Worm (Caenorhabditis elegans) whole organism, L3 larva: ENCODE data around the gene col-145.

Experiments
- daf-12 ChIP-seq: fragments of 150-350 bp; optimal IDR thresholded peaks from 2 replicates; lab custom pipeline; 2014; ENCODE audit warnings: missing biosample characterization, missing genetic modification reagents, missing genetic modification characterization
- elt-2 ChIP-seq: sonication (generic microtip); optimal IDR thresholded peaks from 2 replicates; lab custom pipeline; 2016; ENCODE audit warnings: missing genetic modification reagents, mild to moderate bottlenecking, missing genetic modification characterization, missing compliant biosample characterization
- fkh-10 ChIP-seq: sonication (generic microtip); optimal IDR thresholded peaks from 2 replicates; lab custom pipeline; 2017; ENCODE audit warnings: missing biosample characterization, missing genetic modification reagents, missing genetic modification characterization
- jun-1 ChIP-seq: fragments of 150-350 bp; optimal IDR thresholded peaks from 2 replicates; lab custom pipeline; 2014; ENCODE audit warnings: missing biosample characterization, missing genetic modification reagents, missing genetic modification characterization
- ztf-11 ChIP-seq: fragments of 150-350 bp; optimal IDR thresholded peaks from 2 replicates; lab custom pipeline; 2014; ENCODE audit warnings: missing biosample characterization, missing genetic modification characterization

- TF ChIP-seq ztf-11 (tag; lab: Kevin White, UChicago) (no peak), fkh-10 (GFP tag; lab: Kevin White, UChicago) (no peak), daf-12 (tag; lab: Kevin White, UChicago) (no peak), jun-1 (tag; lab: Kevin White, UChicago) (no peak), elt-2 (tag; lab: Kevin White, UChicago) (no peak)
These were observed 6.1 kb downstream of the col-145 start, which contains the start of gene B0222.15 for ce11 chrV:9156679-9157078.
